Worm (Caenorhabditis elegans) whole organism, L1 larva: ENCODE data around the gene fbxb-92.

Experiments used
- nhr-237 ChIP-seq: fragments of 150-350 bp; optimal IDR thresholded peaks from 2 replicates; lab custom pipeline; 2014; ENCODE audit warnings: missing biosample characterization, missing genetic modification characterization
- nhr-28 ChIP-seq: fragments of 150-350 bp; optimal IDR thresholded peaks from 2 replicates; lab custom pipeline; 2014; ENCODE audit warnings: missing biosample characterization, missing genetic modification characterization
- skn-1 ChIP-seq: fragments of 150-350 bp; optimal IDR thresholded peaks from 2 replicates; lab custom pipeline; 2014; ENCODE audit warnings: missing biosample characterization, missing genetic modification characterization
- zag-1 ChIP-seq: fragments of 150-350 bp; optimal IDR thresholded peaks from 2 replicates; lab custom pipeline; 2014; ENCODE audit warnings: missing biosample characterization, missing genetic modification characterization

DNA sequence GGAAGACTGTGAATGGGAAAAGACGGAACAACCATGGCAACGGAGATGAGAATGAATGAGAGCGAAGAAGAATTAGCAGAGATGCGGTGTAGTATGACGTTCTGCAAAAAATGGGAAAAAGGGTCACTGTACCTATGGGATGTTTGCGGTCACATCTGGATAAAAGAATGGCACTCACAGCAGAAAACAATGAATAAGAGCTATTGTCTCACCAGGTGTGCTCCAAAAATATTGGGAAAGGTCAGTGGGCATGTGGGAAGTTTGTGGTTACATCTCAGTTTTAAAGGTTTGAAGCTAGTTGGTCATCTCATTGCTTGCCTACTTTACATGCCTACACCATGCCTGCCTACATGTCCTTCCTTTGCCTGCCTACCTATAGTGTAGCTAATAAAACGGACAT lies 3.4 kb upstream of the fbxb-92 start, which contains the start of gene fbxb-91:
- TF ChIP-seq nhr-28 (no peak), zag-1 (tag; lab: Kevin White, UChicago) (no peak), skn-1 (tag; lab: Kevin White, UChicago) (no peak), nhr-237 (tag; lab: Kevin White, UChicago) (no peak)
